Worm (Caenorhabditis elegans) whole organism, L2 larva: ENCODE data around the gene H43I07.4.

Experiments used
- ceh-82 ChIP-seq: fragments of 150-350 bp; optimal IDR thresholded peaks from 2 replicates; lab custom pipeline; 2014; ENCODE audit warnings: missing biosample characterization, missing genetic modification characterization
- egl-27 ChIP-seq: sonication (generic microtip); optimal IDR thresholded peaks from 3 replicates; lab custom pipeline; 2017; ENCODE audit warnings: missing biosample characterization, missing genetic modification reagents, missing genetic modification characterization
- nhr-12 ChIP-seq: fragments of 150-350 bp; optimal IDR thresholded peaks from 2 replicates; lab custom pipeline; 2014; ENCODE audit warnings: missing biosample characterization, missing genetic modification characterization
- nhr-23 ChIP-seq: fragments of 150-350 bp; optimal IDR thresholded peaks from 2 replicates; lab custom pipeline; 2014; ENCODE audit warnings: missing biosample characterization, missing genetic modification reagents, missing genetic modification characterization
- nhr-237 ChIP-seq: fragments of 150-350 bp; optimal IDR thresholded peaks from 2 replicates; lab custom pipeline; 2014; ENCODE audit warnings: missing biosample characterization, missing genetic modification characterization
- nhr-77 ChIP-seq: fragments of 150-350 bp; optimal IDR thresholded peaks from 2 replicates; lab custom pipeline; 2014; ENCODE audit warnings: missing biosample characterization, missing genetic modification characterization
- peb-1 ChIP-seq: fragments of 150-350 bp; optimal IDR thresholded peaks from 2 replicates; lab custom pipeline; 2014; ENCODE audit warnings: missing biosample characterization, missing genetic modification characterization
- unc-62 ChIP-seq: fragments of 150-350 bp; optimal IDR thresholded peaks from 2 replicates; lab custom pipeline; 2014; ENCODE audit warnings: missing biosample characterization, missing genetic modification reagents, missing genetic modification characterization
- ztf-4 ChIP-seq: fragments of 150-350 bp; optimal IDR thresholded peaks from 2 replicates; lab custom pipeline; 2014; ENCODE audit warnings: missing biosample characterization, missing genetic modification characterization

DNA sequence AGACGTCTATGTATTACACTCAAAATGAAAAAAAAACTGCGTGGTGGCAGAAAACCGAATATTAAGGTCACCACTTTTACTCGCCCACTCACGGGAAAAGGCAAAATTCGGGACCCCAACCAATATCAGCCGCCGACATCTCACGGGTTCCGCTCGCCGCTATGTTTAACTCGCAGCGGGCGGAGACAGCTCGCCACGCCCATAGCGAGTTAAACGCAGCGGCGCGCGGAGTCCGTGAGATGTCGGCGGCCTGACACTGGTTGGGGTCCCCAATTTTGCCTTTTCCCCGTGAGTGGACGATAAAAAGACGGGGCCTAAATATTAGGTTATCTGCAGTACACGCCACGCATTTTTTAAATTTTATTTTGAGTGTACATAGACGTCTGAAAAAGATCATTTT, 33.4 kb upstream of the H43I07.4 start:
- TF ChIP-seq peb-1 (tag; lab: Kevin White, UChicago) = no peak
- TF ChIP-seq nhr-237 = no peak
- no peak for TF ChIP-seq nhr-23 (tag; lab: Kevin White, UChicago)
- TF ChIP-seq unc-62 (GFP tag; lab: Kevin White, UChicago) = no peak
- no peak for TF ChIP-seq nhr-77 (tag; lab: Kevin White, UChicago)
- TF ChIP-seq egl-27 (tag; lab: Kevin White, UChicago) = no peak
- TF ChIP-seq nhr-12 (tag; lab: Kevin White, UChicago) = no peak
- TF ChIP-seq ceh-82 (tag; lab: Kevin White, UChicago) = no peak
- no peak for TF ChIP-seq ztf-4 (tag; lab: Kevin White, UChicago)
